Worm (Caenorhabditis elegans): ENCODE data around the gene F31D4.8.

F31D4.8 gene

ce11 chrV:20853581-20854161 lies 14.6 kb downstream of the F31D4.8 start, which contains the start of gene F31D4.5:
Gene F31D4.5 (plus strand): TSS chrV:20854071.
- TF ChIP-seq tra-4 (tag; optimal IDR thresholded peaks at IDR 0.05) (no peak), F13C5.2 (tag; optimal IDR thresholded peaks at IDR 0.05) (no peak), hnd-1 (tag; optimal IDR thresholded peaks at IDR 0.05) (no peak), hmbx-1 (tag; optimal IDR thresholded peaks at IDR 0.05) (no peak), tbx-11 (GFP tag; IDR thresholded peaks at IDR 0.05) (no peak), scrt-1 (GFP tag; IDR thresholded peaks at IDR 0.05) (no peak), ets-7 (tag; optimal IDR thresholded peaks at IDR 0.05) (no peak)

DNA sequence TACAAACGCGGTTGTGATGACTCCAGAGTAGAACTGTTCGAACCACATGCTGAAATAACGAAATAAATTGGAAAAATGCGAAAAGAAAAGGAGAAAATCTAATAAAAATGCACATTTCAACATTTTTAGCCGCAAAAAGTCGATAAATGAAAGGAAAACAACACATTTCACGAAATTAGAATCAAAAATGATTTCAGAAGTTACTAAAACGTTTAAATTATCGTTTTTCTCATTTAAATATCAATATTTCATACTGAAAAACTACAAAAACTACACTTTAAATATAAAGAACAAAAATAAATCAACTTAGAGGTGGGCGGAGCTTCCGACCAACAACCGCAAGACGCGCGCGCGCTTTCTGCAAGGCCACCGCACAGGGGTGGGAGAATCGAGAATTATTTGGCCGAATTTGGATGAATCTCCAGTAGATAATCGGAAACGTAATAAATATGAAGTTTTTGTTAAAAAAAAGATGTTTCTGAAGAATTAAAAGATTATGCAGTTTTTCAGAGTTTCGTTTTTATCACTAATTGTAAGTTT lies 16.3 kb downstream of the F31D4.8 start, which contains the start of gene ndua-1:
ndua-1 (minus strand) TSS at position 51 of the 540 bp plus-strand sequence.
- TF ChIP-seq B0310.2 (tag; optimal IDR thresholded peaks at IDR 0.05), result no peak
- TF ChIP-seq ceh-13 (GFP tag; optimal IDR thresholded peaks at IDR 0.05), result no peak
- peak; percentile 9 for TF ChIP-seq hmg-4 (GFP tag; optimal IDR thresholded peaks at IDR 0.05)
- TF ChIP-seq tbx-11 (GFP tag; IDR thresholded peaks at IDR 0.05), result no peak
- no peak for TF ChIP-seq ceh-36 (tag; optimal IDR thresholded peaks at IDR 0.05)
- no peak for TF ChIP-seq sea-1 (GFP tag; conservative IDR thresholded peaks at IDR 0.05)
- TF ChIP-seq F13C5.2 (tag; optimal IDR thresholded peaks at IDR 0.05), result peak; percentile 70
- no peak for TF ChIP-seq ets-7 (tag; optimal IDR thresholded peaks at IDR 0.05)
- TF ChIP-seq pes-1 (GFP tag; IDR thresholded peaks at IDR 0.05), result 0 out of 2 replicates have a peak, but pooled peaks have one; percentile 33

- TF ChIP-seq hmbx-1 (tag; optimal IDR thresholded peaks at IDR 0.05) (no peak), sea-1 (GFP tag; conservative IDR thresholded peaks at IDR 0.05) (0 out of 2 replicates have a peak, but pooled peaks have one; percentile 6), scrt-1 (GFP tag; IDR thresholded peaks at IDR 0.05) (no peak)
Measured at ce11 chrV:20850580-20850979, 17.6 kb downstream of the F31D4.8 start, which contains the start of gene clec-264. Gene clec-264 (minus strand): TSS chrV:20850701.

- TF ChIP-seq ceh-36 (tag; optimal IDR thresholded peaks at IDR 0.05), result no peak
- TF ChIP-seq tbx-37 (GFP tag; conservative IDR thresholded peaks at IDR 0.05), result no peak
- TF ChIP-seq pes-1 (GFP tag; IDR thresholded peaks at IDR 0.05), result no peak
- no peak for TF ChIP-seq ets-7 (tag; optimal IDR thresholded peaks at IDR 0.05)
- TF ChIP-seq scrt-1 (GFP tag; IDR thresholded peaks at IDR 0.05), result no peak
- no peak for TF ChIP-seq hmg-4 (GFP tag; optimal IDR thresholded peaks at IDR 0.05)
- no peak for TF ChIP-seq ama-1 (optimal IDR thresholded peaks at IDR 0.05)
- no peak for TF ChIP-seq F13C5.2 (tag; optimal IDR thresholded peaks at IDR 0.05)
- no peak for TF ChIP-seq hmbx-1 (tag; optimal IDR thresholded peaks at IDR 0.05)
- no peak for TF ChIP-seq tra-4 (tag; optimal IDR thresholded peaks at IDR 0.05)
- TF ChIP-seq tbx-11 (GFP tag; IDR thresholded peaks at IDR 0.05), result no peak
- TF ChIP-seq B0310.2 (tag; optimal IDR thresholded peaks at IDR 0.05), result no peak
- TF ChIP-seq aly-1 (tag; optimal IDR thresholded peaks at IDR 0.05), result no peak
- TF ChIP-seq ceh-13 (GFP tag; optimal IDR thresholded peaks at IDR 0.05), result no peak
Measured at ce11 chrV:20847743-20848229, 20.4 kb downstream of the F31D4.8 start.

ce11 chrV:20845524-20846208 lies 22.6 kb downstream of the F31D4.8 start, which contains the start of the genes F31D4.2 and fkb-6:
Gene F31D4.2 (minus strand): TSS chrV:20845546.
Gene fkb-6 (plus strand): TSS chrV:20846158.
- TF ChIP-seq tra-4 (tag; optimal IDR thresholded peaks at IDR 0.05), result no peak
- no peak for TF ChIP-seq ceh-36 (tag; optimal IDR thresholded peaks at IDR 0.05)
- peak; percentile 56 for TF ChIP-seq F13C5.2 (tag; optimal IDR thresholded peaks at IDR 0.05)

DNA sequence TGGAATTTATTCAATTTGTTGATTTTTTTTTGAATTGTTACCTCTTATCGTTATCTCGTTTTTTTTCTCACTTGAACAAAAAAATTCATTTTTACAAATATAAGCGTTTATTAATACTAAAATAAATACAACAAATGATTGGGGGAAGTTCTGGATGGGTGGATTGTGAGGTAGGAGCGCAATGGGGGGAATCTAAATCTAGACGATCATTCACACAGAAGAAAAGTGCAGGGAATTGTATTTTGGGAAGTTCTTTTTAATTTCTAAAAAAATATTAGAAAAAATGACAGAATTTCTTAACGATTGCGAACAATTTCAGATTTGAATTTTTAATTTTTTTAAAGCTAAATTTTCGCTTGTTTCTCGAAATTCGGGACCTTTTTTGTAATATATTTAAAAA lies 26.7 kb downstream of the F31D4.8 start:
- TF ChIP-seq hmg-4 (GFP tag; optimal IDR thresholded peaks at IDR 0.05), result no peak
- TF ChIP-seq sea-1 (GFP tag; conservative IDR thresholded peaks at IDR 0.05), result no peak
- no peak for TF ChIP-seq ama-1 (optimal IDR thresholded peaks at IDR 0.05)
- no peak for TF ChIP-seq tbx-11 (GFP tag; IDR thresholded peaks at IDR 0.05)
- no peak for TF ChIP-seq tbx-37 (GFP tag; conservative IDR thresholded peaks at IDR 0.05)
- TF ChIP-seq tra-4 (tag; optimal IDR thresholded peaks at IDR 0.05), result no peak
- no peak for TF ChIP-seq hnd-1 (tag; optimal IDR thresholded peaks at IDR 0.05)
- TF ChIP-seq hmbx-1 (tag; optimal IDR thresholded peaks at IDR 0.05), result no peak
- no peak for TF ChIP-seq flt-1 (GFP tag; IDR thresholded peaks at IDR 0.05)
- no peak for TF ChIP-seq pes-1 (GFP tag; IDR thresholded peaks at IDR 0.05)
- no peak for TF ChIP-seq ets-7 (tag; optimal IDR thresholded peaks at IDR 0.05)
- TF ChIP-seq ceh-36 (tag; optimal IDR thresholded peaks at IDR 0.05), result no peak
- no peak for TF ChIP-seq F13C5.2 (tag; optimal IDR thresholded peaks at IDR 0.05)
- no peak for TF ChIP-seq B0310.2 (tag; optimal IDR thresholded peaks at IDR 0.05)
- TF ChIP-seq ceh-13 (GFP tag; optimal IDR thresholded peaks at IDR 0.05), result no peak
- TF ChIP-seq scrt-1 (GFP tag; IDR thresholded peaks at IDR 0.05), result no peak
- TF ChIP-seq aly-1 (tag; optimal IDR thresholded peaks at IDR 0.05), result no peak

DNA sequence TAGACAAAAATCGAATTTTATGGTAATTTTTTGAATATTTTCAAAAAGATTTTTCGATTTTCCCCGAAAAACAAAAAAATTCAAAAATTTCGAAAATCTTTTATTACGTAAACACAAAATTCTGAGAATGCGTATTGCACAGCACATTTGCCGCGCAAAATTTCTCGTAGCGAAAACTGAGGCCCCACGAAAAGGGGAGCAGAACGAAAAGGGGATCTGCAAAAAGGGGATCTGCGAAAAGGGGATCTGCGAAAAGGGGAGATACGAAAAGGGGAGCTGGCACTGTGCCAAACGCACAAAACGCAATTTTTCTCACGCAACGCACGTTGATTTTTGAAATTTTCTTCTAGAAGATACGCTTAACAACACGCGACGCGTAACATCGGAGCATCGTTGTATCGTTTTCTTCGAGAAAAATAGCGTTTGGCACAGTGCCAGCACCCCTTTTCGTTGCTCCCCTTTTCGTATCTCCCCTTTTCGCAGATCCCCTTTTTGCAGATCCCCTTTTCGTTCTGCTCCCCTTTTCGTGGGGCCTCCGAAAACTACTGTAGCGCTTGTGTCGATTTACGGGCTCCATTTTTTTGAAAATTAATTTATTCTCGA lies 28.8 kb downstream of the F31D4.8 start:
- 0 out of 2 replicates have a peak, but pooled peaks have one; percentile 29 for TF ChIP-seq sea-1 (GFP tag; conservative IDR thresholded peaks at IDR 0.05)
- peak; percentile 63 for TF ChIP-seq pes-1 (GFP tag; IDR thresholded peaks at IDR 0.05)

Data from whole organism, early embryonic.